Worm (Caenorhabditis elegans) whole organism, L4 larva: Measurements from ENCODE around the gene C04G2.10.

ENCODE experiments used
- F10B5.3 ChIP-seq: sonication (generic microtip); optimal IDR thresholded peaks from 2 replicates; lab custom pipeline; 2016; ENCODE audit warnings: mild to moderate bottlenecking, missing genetic modification characterization, missing compliant biosample characterization
- R02D3.7 ChIP-seq: fragments of 150-350 bp; sonication (generic microtip); optimal IDR thresholded peaks from 3 replicates; lab custom pipeline; 2014; ENCODE audit warnings: missing biosample characterization, missing genetic modification characterization
- ZK337.2 ChIP-seq: fragments of 200-800 bp; sonication (Bioruptor generic); IDR thresholded peaks from 2 replicates; pipeline ENCODE4 v1.3.6; 2022; ENCODE audit warnings: missing genetic modification reagents, missing genetic modification characterization, missing compliant biosample characterization
- ZK546.5 ChIP-seq, 2 experiments: sonication (generic microtip); optimal IDR thresholded peaks; 2 replicates each; lab custom pipeline; 2017; ENCODE audit warnings: missing biosample characterization in 2 of 2, missing genetic modification characterization in 2 of 2
- ama-1 ChIP-seq: fragments of 150-350 bp; optimal IDR thresholded peaks from 2 replicates; lab custom pipeline; 2014; ENCODE audit warnings: inconsistent platforms, mixed read lengths
- ceh-32 ChIP-seq: sonication (generic microtip); optimal IDR thresholded peaks from 2 replicates; lab custom pipeline; 2016; ENCODE audit warnings: mild to moderate bottlenecking, missing genetic modification characterization, missing compliant biosample characterization; ENCODE audit not compliant: poor library complexity
- ceh-44 ChIP-seq: fragments of 200-800 bp; sonication (Bioruptor generic); IDR thresholded peaks from 2 replicates; pipeline ENCODE4 v1.3.6; 2022; ENCODE audit warnings: missing genetic modification reagents, missing genetic modification characterization, missing compliant biosample characterization
- cey-2 ChIP-seq: sonication (generic microtip); optimal IDR thresholded peaks from 3 replicates; lab custom pipeline; 2017; ENCODE audit warnings: missing genetic modification characterization, mild to moderate bottlenecking, missing compliant biosample characterization, antibody characterized with exemption, borderline replicate concordance; ENCODE audit not compliant: insufficient read depth
- duxl-1 ChIP-seq: sonication (generic microtip); optimal IDR thresholded peaks from 2 replicates; lab custom pipeline; 2016; ENCODE audit warnings: mild to moderate bottlenecking, missing genetic modification characterization, moderate library complexity, missing compliant biosample characterization; ENCODE audit not compliant: poor library complexity
- fos-1 ChIP-seq: fragments of 150-350 bp; optimal IDR thresholded peaks from 2 replicates; lab custom pipeline; 2014; ENCODE audit warnings: missing biosample characterization, missing genetic modification characterization
- hmg-1.1 ChIP-seq: fragments of 200-800 bp; sonication (Bioruptor generic); IDR thresholded peaks from 2 replicates; pipeline ENCODE4 v1.3.6; 2022; ENCODE audit warnings: missing genetic modification reagents, missing genetic modification characterization, missing compliant biosample characterization
- jun-1 ChIP-seq: fragments of 150-350 bp; optimal IDR thresholded peaks from 2 replicates; lab custom pipeline; 2014; ENCODE audit warnings: missing biosample characterization, missing genetic modification reagents, missing genetic modification characterization
- lim-7 ChIP-seq: fragments of 200-800 bp; sonication (Bioruptor generic); IDR thresholded peaks from 2 replicates; pipeline ENCODE4 v1.3.6; 2022; ENCODE audit warnings: missing genetic modification characterization, missing compliant biosample characterization
- lin-15B ChIP-seq: fragments of 150-350 bp; sonication (generic microtip); optimal IDR thresholded peaks from 3 replicates; lab custom pipeline; 2014; ENCODE audit warnings: missing biosample characterization, missing genetic modification characterization
- lin-29 ChIP-seq: fragments of 200-800 bp; sonication (Bioruptor generic); IDR thresholded peaks from 2 replicates; pipeline ENCODE4 v1.3.6; 2022; ENCODE audit warnings: missing genetic modification reagents, missing genetic modification characterization, missing compliant biosample characterization
- lin-39 ChIP-seq: fragments of 150-350 bp; optimal IDR thresholded peaks from 2 replicates; lab custom pipeline; 2014; ENCODE audit warnings: missing biosample characterization, missing genetic modification reagents, missing genetic modification characterization
- lsy-2 ChIP-seq, 2 experiments: fragments of 150-350 bp in 1 of 2; sonication (generic microtip) in 1 of 2; optimal IDR thresholded peaks; 2 replicates each; lab custom pipeline; 2014 to 2017; ENCODE audit warnings: missing biosample characterization in 2 of 2, missing genetic modification characterization in 2 of 2
- madf-9 ChIP-seq: fragments of 200-800 bp; sonication (Bioruptor generic); conservative IDR thresholded peaks from 2 replicates; pipeline ENCODE4 v1.3.6; 2022; ENCODE audit warnings: missing genetic modification reagents, missing genetic modification characterization, missing compliant biosample characterization
- mdl-1 ChIP-seq, 2 experiments: fragments of 150-350 bp in 1 of 2; sonication (generic microtip) in 1 of 2; optimal IDR thresholded peaks; 2 replicates each; lab custom pipeline; 2014 to 2017; ENCODE audit warnings: missing biosample characterization in 2 of 2, missing genetic modification characterization in 2 of 2
- mep-1 ChIP-seq: fragments of 150-350 bp; sonication (generic microtip); optimal IDR thresholded peaks from 3 replicates; lab custom pipeline; 2014; ENCODE audit warnings: missing biosample characterization, missing genetic modification characterization
- mes-2 ChIP-seq: sonication (generic microtip); optimal IDR thresholded peaks from 2 replicates; lab custom pipeline; 2016; ENCODE audit warnings: missing genotype, mild to moderate bottlenecking, missing genetic modification characterization, missing compliant biosample characterization; ENCODE audit not compliant: poor library complexity, severe bottlenecking
- nhr-111 ChIP-seq: fragments of 200-800 bp; sonication (Bioruptor generic); optimal IDR thresholded peaks from 2 replicates; lab custom pipeline; 2018; ENCODE audit warnings: mild to moderate bottlenecking, missing genetic modification characterization, missing compliant biosample characterization
- nhr-237 ChIP-seq: sonication (generic microtip); optimal IDR thresholded peaks from 2 replicates; lab custom pipeline; 2017; ENCODE audit warnings: missing biosample characterization, missing genetic modification characterization
- nhr-25 ChIP-seq: sonication (generic microtip); optimal IDR thresholded peaks from 2 replicates; lab custom pipeline; 2017; ENCODE audit warnings: missing genetic modification characterization, mild to moderate bottlenecking, missing compliant biosample characterization, antibody characterized with exemption, moderate library complexity, borderline replicate concordance; ENCODE audit not compliant: insufficient read depth
- nhr-42 ChIP-seq: fragments of 200-800 bp; sonication (Bioruptor generic); IDR thresholded peaks from 2 replicates; pipeline ENCODE4 v1.3.6; 2022; ENCODE audit warnings: missing genetic modification characterization, missing compliant biosample characterization
- nhr-6 ChIP-seq: fragments of 150-350 bp; optimal IDR thresholded peaks from 2 replicates; lab custom pipeline; 2014; ENCODE audit warnings: missing biosample characterization, missing genetic modification characterization
- nhr-76 ChIP-seq: fragments of 150-350 bp; optimal IDR thresholded peaks from 2 replicates; lab custom pipeline; 2014; ENCODE audit warnings: missing biosample characterization, missing genetic modification characterization
- pha-4 ChIP-seq, 2 experiments: fragments of 150-350 bp in 1 of 2; fragments of 200-800 bp in 1 of 2; sonication (Bioruptor generic) in 1 of 2; IDR thresholded peaks in 1 of 2; optimal IDR thresholded peaks in 1 of 2; 2 replicates each; pipeline versions ENCODE4 v1.3.6 to Lab custom; 2014 to 2022; ENCODE audit warnings: missing genetic modification characterization in 2 of 2, missing genetic modification reagents in 2 of 2, missing biosample characterization in 1 of 2, missing compliant biosample characterization in 1 of 2
- pqm-1 ChIP-seq: sonication (generic microtip); optimal IDR thresholded peaks from 2 replicates; lab custom pipeline; 2017; ENCODE audit warnings: missing biosample characterization, missing genetic modification characterization
- rbr-2 ChIP-seq: sonication (generic microtip); optimal IDR thresholded peaks from 2 replicates; lab custom pipeline; 2016; ENCODE audit warnings: missing genotype, missing genetic modification characterization, missing compliant biosample characterization
- sdz-12 ChIP-seq: fragments of 200-800 bp; sonication (Bioruptor generic); optimal IDR thresholded peaks from 2 replicates; lab custom pipeline; 2018; ENCODE audit warnings: mild to moderate bottlenecking, missing genetic modification characterization, missing compliant biosample characterization
- snpc-1.2 ChIP-seq: fragments of 200-800 bp; sonication (Bioruptor generic); IDR thresholded peaks from 2 replicates; pipeline ENCODE4 v1.3.6; 2022; ENCODE audit warnings: missing genetic modification reagents, missing genetic modification characterization, missing compliant biosample characterization
- tag-97 ChIP-seq: fragments of 200-800 bp; sonication (Bioruptor generic); IDR thresholded peaks from 2 replicates; pipeline ENCODE4 v1.3.6; 2022; ENCODE audit warnings: missing genetic modification characterization, missing compliant biosample characterization
- unc-62 ChIP-seq, 3 experiments: fragments of 150-350 bp in 1 of 3; sonication (generic microtip); optimal IDR thresholded peaks in 2 of 3; peaks in 1 of 3; 1 replicate in 1 of 3; 2 replicates in 2 of 3; lab custom pipeline; 2014 to 2017; ENCODE audit warnings: missing biosample characterization in 3 of 3, missing genetic modification characterization in 3 of 3, missing genetic modification reagents in 3 of 3, missing genotype in 1 of 3
- zag-1 ChIP-seq: fragments of 150-350 bp; optimal IDR thresholded peaks from 2 replicates; lab custom pipeline; 2014; ENCODE audit warnings: missing biosample characterization, missing genetic modification characterization
- zfp-3 ChIP-seq: fragments of 200-800 bp; sonication (Bioruptor generic); conservative IDR thresholded peaks from 2 replicates; pipeline ENCODE4 v1.3.6; 2022; ENCODE audit warnings: missing genetic modification reagents, missing genetic modification characterization, missing compliant biosample characterization
- ztf-7 ChIP-seq: fragments of 150-350 bp; optimal IDR thresholded peaks from 2 replicates; lab custom pipeline; 2014; ENCODE audit warnings: missing biosample characterization, missing genetic modification characterization

Gene C04G2.10

DNA sequence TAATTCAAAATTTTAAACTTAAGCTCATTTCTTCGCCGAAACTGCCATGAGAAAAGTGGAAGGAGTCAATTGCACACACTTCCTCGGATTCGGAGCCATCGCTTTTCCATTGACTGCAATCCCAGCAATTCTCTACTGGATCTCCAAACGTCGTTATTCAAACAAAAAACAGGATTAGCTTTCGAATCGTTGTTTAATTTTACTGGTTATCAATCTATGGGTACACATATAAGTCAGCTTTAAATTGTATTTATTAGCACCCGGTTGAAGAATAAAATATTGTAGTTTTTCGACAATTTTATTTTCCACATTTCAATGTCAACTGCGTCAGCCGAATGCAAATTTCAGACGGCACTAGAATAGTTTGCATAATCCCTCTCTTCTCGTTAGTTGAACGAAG is 14.7 kb downstream of the C04G2.10 start, which contains the start of gene glt-3:
TSS of gene glt-3 (plus strand) at position 301 of the 400 bp plus-strand sequence.
- TF ChIP-seq ztf-7, result no peak
- no peak for TF ChIP-seq lsy-2 (tag; optimal IDR thresholded peaks at IDR 0.05; lab: Kevin White, UChicago)
- no peak for TF ChIP-seq nhr-42 (GFP tag; lab: Robert Waterston, UW)
- no peak for TF ChIP-seq nhr-6
- no peak for TF ChIP-seq hmg-1.1 (GFP tag; lab: Robert Waterston, UW)
- no peak for TF ChIP-seq R02D3.7 (tag; lab: Kevin White, UChicago)
- no peak for TF ChIP-seq lin-29 (GFP tag; lab: Robert Waterston, UW)
- no peak for TF ChIP-seq nhr-111 (GFP tag; lab: Kevin White, UChicago)
- TF ChIP-seq pqm-1 (tag; lab: Kevin White, UChicago), result no peak
- TF ChIP-seq rbr-2 (tag; lab: Kevin White, UChicago), result no peak
- no peak for TF ChIP-seq nhr-76 (tag; lab: Kevin White, UChicago)
- no peak for TF ChIP-seq fos-1
- no peak for TF ChIP-seq zag-1 (tag; lab: Kevin White, UChicago)
- no peak for TF ChIP-seq mes-2 (tag; lab: Kevin White, UChicago)
- TF ChIP-seq lin-39, result no peak
- TF ChIP-seq, all 104 proteins: peak for 0

DNA sequence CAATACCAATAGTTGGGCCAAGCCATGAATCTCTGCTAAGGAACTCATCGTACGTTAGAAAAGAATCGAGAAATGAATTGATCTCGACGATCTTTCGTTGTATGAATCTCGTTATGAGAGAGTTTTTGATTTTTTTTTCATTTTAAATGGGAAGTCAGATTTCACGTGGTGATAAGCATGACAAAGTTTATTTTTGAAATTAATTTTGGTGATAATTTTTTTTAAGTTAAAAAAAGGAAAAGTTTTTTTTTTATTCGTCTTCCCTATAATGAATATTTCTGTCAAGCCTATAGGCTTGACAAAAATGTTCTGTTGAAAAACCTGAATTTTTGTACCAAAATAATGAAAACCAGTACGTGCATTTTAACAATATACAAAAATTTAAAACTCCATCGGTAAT is 20.6 kb downstream of the C04G2.10 start, which contains the start of gene K08F4.5:
TSS of gene K08F4.5 (minus strand) at position 101 of the 400 bp plus-strand sequence.
- TF ChIP-seq lin-29 (GFP tag; lab: Robert Waterston, UW) (no peak), mdl-1 (tag; optimal IDR thresholded peaks at IDR 0.05; lab: Kevin White, UChicago) (no peak), rbr-2 (tag; lab: Kevin White, UChicago) (no peak), tag-97 (GFP tag; lab: Robert Waterston, UW) (no peak), ZK337.2 (no peak), mep-1 (tag; lab: Kevin White, UChicago) (no peak), nhr-6 (no peak), R02D3.7 (tag; lab: Kevin White, UChicago) (no peak), ceh-32 (tag; lab: Kevin White, UChicago) (no peak), zfp-3 (GFP tag; lab: Robert Waterston, UW) (no peak), nhr-76 (tag; lab: Kevin White, UChicago) (no peak), ama-1 (lab: Kevin White, UChicago) (no peak), zag-1 (tag; lab: Kevin White, UChicago) (no peak), jun-1 (tag; lab: Kevin White, UChicago) (no peak), sdz-12 (GFP tag; lab: Kevin White, UChicago) (no peak)

DNA sequence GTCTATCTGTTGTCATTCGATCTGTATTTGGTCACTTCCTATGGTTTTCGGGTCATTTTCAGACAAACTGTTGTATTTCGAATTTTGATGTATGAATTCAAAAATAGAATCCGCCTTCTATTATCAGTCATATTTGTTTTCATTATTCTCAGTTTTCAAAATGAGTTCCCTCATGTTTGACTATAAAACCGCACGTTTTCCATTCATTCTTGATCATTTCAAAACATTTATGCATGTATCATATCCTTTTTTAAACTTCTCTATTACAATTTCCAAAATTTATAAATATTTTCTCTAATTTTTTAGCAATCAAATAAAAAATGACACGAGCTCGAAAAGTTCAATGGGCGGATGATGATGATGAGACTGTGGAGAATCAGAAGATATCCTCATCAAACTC is 22.6 kb downstream of the C04G2.10 start, which contains the start of gene K08F4.12:
TSS of gene K08F4.12 (plus strand) at position 301 of the 400 bp plus-strand sequence.
- TF ChIP-seq nhr-25 (tag; lab: Kevin White, UChicago) (no peak), zfp-3 (GFP tag; lab: Robert Waterston, UW) (no peak), ZK337.2 (no peak), pha-4 (GFP tag; IDR thresholded peaks at IDR 0.05; lab: Robert Waterston, UW) (no peak), pha-4 (tag; optimal IDR thresholded peaks at IDR 0.05; lab: Kevin White, UChicago) (no peak), ZK546.5 (tag; optimal IDR thresholded peaks at IDR 0.05; lab: Kevin White, UChicago) (no peak), nhr-111 (GFP tag; lab: Kevin White, UChicago) (no peak), jun-1 (tag; lab: Kevin White, UChicago) (no peak), ceh-44 (GFP tag; lab: Robert Waterston, UW) (no peak), nhr-76 (tag; lab: Kevin White, UChicago) (no peak), unc-62 (GFP tag; optimal IDR thresholded peaks at IDR 0.05 in 1 of 2; lab: Kevin White, UChicago) (no peak), unc-62 (tag; optimal IDR thresholded peaks at IDR 0.05; lab: Kevin White, UChicago) (no peak), lin-15B (no peak), duxl-1 (tag; lab: Kevin White, UChicago) (no peak), F10B5.3 (tag; lab: Kevin White, UChicago) (no peak), mdl-1 (tag; optimal IDR thresholded peaks at IDR 0.05; lab: Kevin White, UChicago) (no peak), lim-7 (no peak), snpc-1.2 (GFP tag; lab: Robert Waterston, UW) (no peak), cey-2 (tag; lab: Kevin White, UChicago) (no peak), nhr-237 (no peak), madf-9 (GFP tag; lab: Robert Waterston, UW) (no peak)
